Worm (Caenorhabditis elegans) whole organism, L1 larva: ENCODE results near the gene gex-4.
A peak's percentile ranks its signal among the peaks of the same experiment; 100 is the strongest.

Source experiments
- C34B4.2 ChIP-seq: sonication (generic microtip); optimal IDR thresholded peaks from 2 replicates; lab custom pipeline; 2017; ENCODE audit warnings: mild to moderate bottlenecking, missing genetic modification characterization, missing compliant biosample characterization
- F16B12.6 ChIP-seq: fragments of 150-350 bp; optimal IDR thresholded peaks from 2 replicates; lab custom pipeline; 2014; ENCODE audit warnings: missing biosample characterization, missing genetic modification characterization
- alr-1 ChIP-seq: fragments of 200-800 bp; sonication (Bioruptor generic); optimal IDR thresholded peaks from 2 replicates; lab custom pipeline; 2018; ENCODE audit warnings: borderline replicate concordance, mild to moderate bottlenecking, missing genetic modification characterization, missing compliant biosample characterization
- aly-2 ChIP-seq: fragments of 150-350 bp; optimal IDR thresholded peaks from 2 replicates; lab custom pipeline; 2014; ENCODE audit warnings: missing biosample characterization, missing genetic modification characterization
- ama-1 ChIP-seq: fragments of 150-350 bp; optimal IDR thresholded peaks from 2 replicates; lab custom pipeline; 2014
- blmp-1 ChIP-seq: fragments of 150-350 bp; optimal IDR thresholded peaks from 2 replicates; lab custom pipeline; 2014; ENCODE audit warnings: missing biosample characterization, missing genetic modification characterization
- ceh-82 ChIP-seq, 3 experiments: fragments of 150-350 bp in 1 of 3; sonication (generic microtip) in 2 of 3; optimal IDR thresholded peaks; 2 replicates each; lab custom pipeline; 2014 to 2017; ENCODE audit warnings: missing biosample characterization in 3 of 3, missing genetic modification characterization in 3 of 3
- ceh-90 ChIP-seq: sonication (generic microtip); optimal IDR thresholded peaks from 2 replicates; lab custom pipeline; 2016; ENCODE audit warnings: missing genetic modification characterization, missing compliant biosample characterization
- dpl-1 ChIP-seq, 3 experiments: fragments of 150-350 bp in 2 of 3; sonication (generic microtip) in 1 of 3; optimal IDR thresholded peaks; 2 replicates each; lab custom pipeline; 2014 to 2017; ENCODE audit warnings: missing biosample characterization in 3 of 3, missing genetic modification characterization in 3 of 3, missing genetic modification reagents in 3 of 3
- dsc-1 ChIP-seq: sonication (generic microtip); optimal IDR thresholded peaks from 2 replicates; lab custom pipeline; 2016; ENCODE audit warnings: mild to moderate bottlenecking, missing genetic modification characterization, missing compliant biosample characterization
- efl-1 ChIP-seq, 4 experiments: fragments of 150-350 bp; optimal IDR thresholded peaks in 3 of 4; peaks in 1 of 4; 1 replicate in 1 of 4; 2 replicates in 3 of 4; lab custom pipeline; 2014; ENCODE audit warnings: missing biosample characterization in 2 of 4, missing genetic modification characterization in 2 of 4, missing genetic modification reagents in 2 of 4
- efl-3 ChIP-seq: fragments of 200-800 bp; sonication (Bioruptor generic); optimal IDR thresholded peaks from 2 replicates; lab custom pipeline; 2018; ENCODE audit warnings: mild to moderate bottlenecking, missing genetic modification characterization, missing compliant biosample characterization
- egl-13 ChIP-seq: sonication (generic microtip); optimal IDR thresholded peaks from 2 replicates; lab custom pipeline; 2016; ENCODE audit warnings: missing genotype, missing genetic modification reagents, missing genetic modification characterization, missing compliant biosample characterization
- elt-2 ChIP-seq: sonication (generic microtip); optimal IDR thresholded peaks from 2 replicates; lab custom pipeline; 2016; ENCODE audit warnings: missing genetic modification characterization, mild to moderate bottlenecking, inconsistent platforms, missing compliant biosample characterization, missing genetic modification reagents
- elt-3 ChIP-seq, 6 experiments: fragments of 150-350 bp in 1 of 6; sonication (generic microtip); optimal IDR thresholded peaks; 2 replicates each; lab custom pipeline; 2017 to 2018; ENCODE audit warnings: missing biosample characterization in 6 of 6, missing genetic modification characterization in 6 of 6, inconsistent platforms in 1 of 6
- fkh-10 ChIP-seq: sonication (generic microtip); optimal IDR thresholded peaks from 2 replicates; lab custom pipeline; 2017; ENCODE audit warnings: missing biosample characterization, missing genetic modification reagents, missing genetic modification characterization
- fkh-8 ChIP-seq: sonication (generic microtip); optimal IDR thresholded peaks from 2 replicates; lab custom pipeline; 2016; ENCODE audit warnings: mild to moderate bottlenecking, missing genetic modification characterization, missing compliant biosample characterization
- fos-1 ChIP-seq: fragments of 150-350 bp; optimal IDR thresholded peaks from 2 replicates; lab custom pipeline; 2014; ENCODE audit warnings: missing biosample characterization, missing genetic modification characterization
- grh-1 ChIP-seq: fragments of 200-800 bp; sonication (Bioruptor generic); IDR thresholded peaks from 2 replicates; pipeline ENCODE4 v1.3.6; 2022; ENCODE audit warnings: missing genetic modification reagents, missing genetic modification characterization, missing compliant biosample characterization
- hlh-4 ChIP-seq: sonication (generic microtip); optimal IDR thresholded peaks from 2 replicates; lab custom pipeline; 2016; ENCODE audit warnings: mild to moderate bottlenecking, missing genetic modification characterization, missing compliant biosample characterization
- hpl-2 ChIP-seq: fragments of 150-350 bp; optimal IDR thresholded peaks from 2 replicates; lab custom pipeline; 2014; ENCODE audit warnings: missing biosample characterization, missing genetic modification reagents, missing genetic modification characterization
- irx-1 ChIP-seq: sonication (generic microtip); optimal IDR thresholded peaks from 2 replicates; lab custom pipeline; 2016; ENCODE audit warnings: missing genetic modification characterization, missing compliant biosample characterization
- jun-1 ChIP-seq: fragments of 150-350 bp; optimal IDR thresholded peaks from 2 replicates; lab custom pipeline; 2014; ENCODE audit warnings: missing biosample characterization, missing genetic modification reagents, missing genetic modification characterization
- lin-13 ChIP-seq: fragments of 150-350 bp; optimal IDR thresholded peaks from 2 replicates; lab custom pipeline; 2014; ENCODE audit warnings: missing biosample characterization, missing genetic modification reagents, missing genetic modification characterization
- lsy-2 ChIP-seq, 2 experiments: fragments of 150-350 bp; optimal IDR thresholded peaks; 2 replicates each; lab custom pipeline; 2014; ENCODE audit warnings: missing biosample characterization in 2 of 2, missing genetic modification characterization in 2 of 2
- mef-2 ChIP-seq: fragments of 150-350 bp; optimal IDR thresholded peaks from 2 replicates; lab custom pipeline; 2014; ENCODE audit warnings: missing biosample characterization, missing genetic modification characterization
- mep-1 ChIP-seq: fragments of 150-350 bp; optimal IDR thresholded peaks from 2 replicates; lab custom pipeline; 2014; ENCODE audit warnings: missing biosample characterization, missing genetic modification characterization
- nhr-12 ChIP-seq: sonication (generic microtip); optimal IDR thresholded peaks from 2 replicates; lab custom pipeline; 2017; ENCODE audit warnings: missing biosample characterization, missing genetic modification characterization
- nhr-19 ChIP-seq: fragments of 200-800 bp; sonication (Bioruptor generic); conservative IDR thresholded peaks from 2 replicates; pipeline ENCODE4 v1.3.6; 2022; ENCODE audit warnings: missing genetic modification characterization, missing compliant biosample characterization
- nhr-20 ChIP-seq: sonication (generic microtip); optimal IDR thresholded peaks from 2 replicates; lab custom pipeline; 2016; ENCODE audit warnings: mild to moderate bottlenecking, missing genetic modification characterization, missing compliant biosample characterization
- nhr-237 ChIP-seq: fragments of 150-350 bp; optimal IDR thresholded peaks from 2 replicates; lab custom pipeline; 2014; ENCODE audit warnings: missing biosample characterization, missing genetic modification characterization
- nhr-47 ChIP-seq: sonication (generic microtip); optimal IDR thresholded peaks from 2 replicates; lab custom pipeline; 2016; ENCODE audit warnings: mild to moderate bottlenecking, missing genetic modification characterization, moderate library complexity, missing compliant biosample characterization
- pax-3 ChIP-seq: fragments of 200-800 bp; sonication (Bioruptor generic); optimal IDR thresholded peaks from 2 replicates; lab custom pipeline; 2018; ENCODE audit warnings: mild to moderate bottlenecking, missing genetic modification characterization, moderate library complexity, missing compliant biosample characterization
- skn-1 ChIP-seq: fragments of 150-350 bp; optimal IDR thresholded peaks from 2 replicates; lab custom pipeline; 2014; ENCODE audit warnings: missing biosample characterization, missing genetic modification characterization
- snpc-4 ChIP-seq: fragments of 150-350 bp; optimal IDR thresholded peaks from 2 replicates; lab custom pipeline; 2014; ENCODE audit warnings: missing biosample characterization, missing genetic modification characterization
- snu-23 ChIP-seq: sonication (generic microtip); optimal IDR thresholded peaks from 2 replicates; lab custom pipeline; 2016; ENCODE audit warnings: missing genetic modification characterization, missing compliant biosample characterization
- sox-4 ChIP-seq: sonication (generic microtip); optimal IDR thresholded peaks from 2 replicates; lab custom pipeline; 2016; ENCODE audit warnings: missing genetic modification characterization, missing compliant biosample characterization
- sptf-1 ChIP-seq: fragments of 150-350 bp; optimal IDR thresholded peaks from 2 replicates; lab custom pipeline; 2014; ENCODE audit warnings: missing biosample characterization, missing genetic modification characterization
- swsn-7 ChIP-seq: sonication (generic microtip); optimal IDR thresholded peaks from 2 replicates; lab custom pipeline; 2016; ENCODE audit warnings: missing genetic modification characterization, missing compliant biosample characterization
- tbx-2 ChIP-seq: sonication (generic microtip); optimal IDR thresholded peaks from 2 replicates; lab custom pipeline; 2016; ENCODE audit warnings: missing genetic modification characterization, missing compliant biosample characterization
- tlp-1 ChIP-seq: fragments of 150-350 bp; optimal IDR thresholded peaks from 2 replicates; lab custom pipeline; 2014; ENCODE audit warnings: missing biosample characterization, missing genetic modification characterization
- unc-130 ChIP-seq: fragments of 150-350 bp; optimal IDR thresholded peaks from 2 replicates; lab custom pipeline; 2017; ENCODE audit warnings: missing biosample characterization, missing genetic modification characterization, inconsistent platforms
- unc-86 ChIP-seq: sonication (generic microtip); optimal IDR thresholded peaks from 2 replicates; lab custom pipeline; 2016; ENCODE audit warnings: missing genetic modification characterization, missing compliant biosample characterization
- zip-4 ChIP-seq: fragments of 200-800 bp; sonication (Bioruptor generic); optimal IDR thresholded peaks from 2 replicates; lab custom pipeline; 2018; ENCODE audit warnings: mild to moderate bottlenecking, missing genetic modification characterization, moderate library complexity, missing compliant biosample characterization
- ztf-4 ChIP-seq: fragments of 150-350 bp; optimal IDR thresholded peaks from 2 replicates; lab custom pipeline; 2014; ENCODE audit warnings: missing biosample characterization, missing genetic modification characterization

Gene gex-4

DNA sequence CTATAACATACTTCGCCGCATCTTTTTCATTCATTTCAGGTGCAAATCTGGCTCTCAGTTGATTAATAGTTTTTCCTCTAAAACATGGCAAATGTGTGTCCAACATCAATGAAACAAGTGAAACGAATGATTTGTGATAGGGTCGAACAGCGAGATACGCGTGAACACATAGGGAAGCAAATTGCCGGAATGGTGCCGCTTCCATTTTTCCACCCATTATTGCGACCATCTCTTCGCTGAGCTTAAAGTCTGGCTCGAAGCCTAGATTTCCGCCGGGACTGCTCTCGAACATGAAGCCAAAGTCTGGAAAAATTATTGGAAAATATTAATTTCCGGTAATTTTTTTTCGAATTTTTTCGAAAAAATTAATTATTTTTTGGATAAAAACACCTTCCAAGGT is 34.9 kb upstream of the gex-4 start:
- TF ChIP-seq nhr-20 (tag; lab: Kevin White, UChicago) (no peak), ceh-90 (tag; lab: Kevin White, UChicago) (no peak), nhr-237 (tag; lab: Kevin White, UChicago) (no peak), unc-86 (tag; lab: Kevin White, UChicago) (no peak), grh-1 (GFP tag; lab: Robert Waterston, UW) (no peak), tbx-2 (tag; lab: Kevin White, UChicago) (no peak), F16B12.6 (tag; lab: Kevin White, UChicago) (no peak), unc-130 (tag; lab: Kevin White, UChicago) (no peak), dpl-1 (GFP tag; optimal IDR thresholded peaks at IDR 0.05; lab: Kevin White, UChicago) (no peak), sptf-1 (no peak)

DNA sequence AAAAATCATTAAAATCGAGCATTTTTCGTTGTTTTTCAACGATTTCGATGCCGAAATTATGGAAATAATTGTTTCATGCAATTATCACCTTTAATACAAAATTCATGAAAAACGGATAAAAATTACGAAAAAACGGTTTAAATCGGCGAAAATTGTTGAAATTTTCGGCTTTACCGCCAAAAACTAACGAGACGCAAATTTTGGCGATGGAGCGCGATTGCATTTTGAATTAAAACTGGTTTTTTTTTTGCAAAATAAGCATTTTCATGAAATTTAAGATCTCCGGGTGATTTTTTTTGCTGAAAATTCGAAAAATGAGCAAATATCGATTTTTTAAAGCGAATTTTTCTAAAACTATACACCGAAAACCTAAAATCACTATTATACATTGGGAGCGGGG is 32.7 kb upstream of the gex-4 start:
- no peak for TF ChIP-seq elt-3 (tag; optimal IDR thresholded peaks at IDR 0.05; lab: Kevin White, UChicago)
- peak in 1 of 3 experiments; percentile 31 for TF ChIP-seq dpl-1 (GFP tag; optimal IDR thresholded peaks at IDR 0.05; lab: Kevin White, UChicago)
- no peak for TF ChIP-seq fkh-10
- TF ChIP-seq mef-2 (tag; lab: Kevin White, UChicago) = no peak
- no peak for TF ChIP-seq blmp-1 (tag; lab: Kevin White, UChicago)
- peak in 1 of 2 experiments; percentile 97 for TF ChIP-seq efl-1 (optimal IDR thresholded peaks at IDR 0.05; lab: Kevin White, UChicago)
- peak; percentile 10 to 42 for TF ChIP-seq efl-1 (GFP tag; optimal IDR thresholded peaks at IDR 0.05 in 1 of 2; lab: Kevin White, UChicago)
- peak; percentile 30 for TF ChIP-seq aly-2 (tag; lab: Kevin White, UChicago)
- TF ChIP-seq hpl-2 (GFP tag; lab: Kevin White, UChicago) = peak; percentile 4
- TF ChIP-seq, all 84 proteins: peak for 4

DNA sequence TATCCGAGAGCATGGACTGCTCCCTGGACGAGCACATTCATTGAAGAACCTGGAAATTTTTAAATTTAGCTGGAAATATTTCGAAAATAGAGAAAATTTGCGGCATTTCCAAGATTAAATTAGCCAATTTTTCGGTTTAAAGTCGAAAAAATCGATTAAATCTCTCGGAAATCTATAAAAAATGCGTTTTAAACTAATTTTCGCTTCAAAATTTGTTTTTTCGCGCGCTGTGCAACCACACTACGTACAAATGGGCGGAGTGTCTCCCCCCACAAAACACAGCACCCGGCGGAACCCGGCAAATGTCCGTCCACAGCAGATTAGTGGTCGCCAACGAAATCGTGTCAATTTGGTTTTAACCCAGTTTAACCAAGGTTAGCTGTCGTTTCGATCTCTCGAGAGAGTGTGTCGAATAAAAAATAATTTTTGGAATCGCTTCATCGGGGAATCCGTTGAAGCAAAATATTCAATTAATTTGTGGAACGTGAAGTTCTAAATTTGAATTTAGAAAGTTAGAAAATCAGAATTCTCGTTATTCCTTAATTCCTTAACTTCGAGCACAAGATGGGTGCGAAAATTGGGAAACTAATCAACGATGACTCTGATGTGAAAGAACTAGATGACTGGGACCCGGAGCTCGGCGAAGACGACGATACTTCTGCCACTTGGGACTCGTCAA is 31.8 kb upstream of the gex-4 start, which contains the start of the genes tim-1 and Y75B8A.23:
Gene tim-1, minus strand, starts transcription at position 51 of the 679 bp plus-strand sequence.
Gene Y75B8A.23, plus strand, starts transcription at position 547 of the 679 bp plus-strand sequence.
- peak; percentile 98 for TF ChIP-seq nhr-47 (tag; lab: Kevin White, UChicago)
- peak; percentile 97 for TF ChIP-seq aly-2 (tag; lab: Kevin White, UChicago)
- peak; percentile 90 for TF ChIP-seq unc-86 (tag; lab: Kevin White, UChicago)
- TF ChIP-seq pax-3 = peak; percentile 89
- peak; percentile 98 for TF ChIP-seq nhr-20 (tag; lab: Kevin White, UChicago)
- TF ChIP-seq tlp-1 (tag; lab: Kevin White, UChicago) = no peak
- peak; percentile 98 for TF ChIP-seq efl-1 (optimal IDR thresholded peaks at IDR 0.05; lab: Kevin White, UChicago)
- peak; percentile 95 to 100 for TF ChIP-seq efl-1 (GFP tag; optimal IDR thresholded peaks at IDR 0.05 in 1 of 2; lab: Kevin White, UChicago)
- peak; percentile 88 for TF ChIP-seq skn-1 (tag; lab: Kevin White, UChicago)
- TF ChIP-seq sox-4 (tag; lab: Kevin White, UChicago) = peak; percentile 90
- no peak for TF ChIP-seq hlh-4 (tag; lab: Kevin White, UChicago)
- peak; percentile 38 for TF ChIP-seq nhr-12
- peak; percentile 95 for TF ChIP-seq lin-13 (GFP tag; lab: Kevin White, UChicago)
- TF ChIP-seq hpl-2 (GFP tag; lab: Kevin White, UChicago) = peak; percentile 93
- TF ChIP-seq lsy-2 (tag; optimal IDR thresholded peaks at IDR 0.05; lab: Kevin White, UChicago) = peak; percentile 93 to 95
- TF ChIP-seq ceh-82 (tag; optimal IDR thresholded peaks at IDR 0.05; lab: Kevin White, UChicago) = peak; percentile 90 to 96 (median 91)
- TF ChIP-seq ztf-4 (tag; lab: Kevin White, UChicago) = peak; percentile 93
- TF ChIP-seq jun-1 (tag; lab: Kevin White, UChicago) = peak; percentile 91
- peak; percentile 97 for TF ChIP-seq fkh-8 (tag; lab: Kevin White, UChicago)
- TF ChIP-seq fos-1 = peak; percentile 94
- peak; percentile 62 for TF ChIP-seq ceh-90 (tag; lab: Kevin White, UChicago)
- peak; percentile 86 for TF ChIP-seq F16B12.6 (tag; lab: Kevin White, UChicago)
- TF ChIP-seq C34B4.2 (tag; lab: Kevin White, UChicago) = peak; percentile 73
- TF ChIP-seq alr-1 = no peak
- TF ChIP-seq dsc-1 (tag; lab: Kevin White, UChicago) = peak; percentile 98
- peak; percentile 99 for TF ChIP-seq ama-1 (lab: Kevin White, UChicago)
- TF ChIP-seq swsn-7 (tag; lab: Kevin White, UChicago) = peak; percentile 97
- peak; percentile 93 for TF ChIP-seq elt-2 (tag; lab: Kevin White, UChicago)
- peak; percentile 100 for TF ChIP-seq snpc-4
- peak; percentile 98 for TF ChIP-seq snu-23 (GFP tag; lab: Kevin White, UChicago)
- peak; percentile 93 for TF ChIP-seq irx-1 (tag; lab: Kevin White, UChicago)
- peak; percentile 97 for TF ChIP-seq unc-130 (tag; lab: Kevin White, UChicago)
- peak; percentile 90 for TF ChIP-seq egl-13 (tag; lab: Kevin White, UChicago)
- TF ChIP-seq nhr-19 (GFP tag; lab: Robert Waterston, UW) = peak; percentile 97
- TF ChIP-seq grh-1 (GFP tag; lab: Robert Waterston, UW) = peak; percentile 93
- peak; percentile 74 for TF ChIP-seq fkh-10
- TF ChIP-seq mep-1 = peak; percentile 94
- TF ChIP-seq efl-3 (GFP tag; lab: Kevin White, UChicago) = peak; percentile 72
- peak; percentile 86 for TF ChIP-seq nhr-237 (tag; lab: Kevin White, UChicago)
- peak; percentile 89 for TF ChIP-seq zip-4 (GFP tag; lab: Kevin White, UChicago)
- TF ChIP-seq sptf-1 = peak; percentile 38
